Worm (Caenorhabditis elegans): Measurements from ENCODE around the gene srw-89.
"Not testable (repeated sequence)": the region's sequence is repeated elsewhere in the genome, so short reads cannot be mapped to it uniquely, and the experiment has no call there.

ce11 chrV:4066143-4066542 is 49.3 kb downstream of the srw-89 start:
- not testable (repeated sequence) for TF ChIP-seq F57C9.4 (tag; optimal IDR thresholded peaks at IDR 0.05); akir-1 (GFP tag; optimal IDR thresholded peaks at IDR 0.05); F22D6.2 (tag; optimal IDR thresholded peaks at IDR 0.05); Y95B8A.8 (GFP tag; IDR thresholded peaks at IDR 0.05); lag-1 (GFP tag; IDR thresholded peaks at IDR 0.05); ekl-4 (GFP tag; IDR thresholded peaks at IDR 0.05); F39B2.1 (GFP tag; IDR thresholded peaks at IDR 0.05); unc-130 (GFP tag; optimal IDR thresholded peaks at IDR 0.05); B0019.2 (GFP tag; conservative IDR thresholded peaks at IDR 0.05); ztf-6 (GFP tag; IDR thresholded peaks at IDR 0.05); ztf-28 (GFP tag; IDR thresholded peaks at IDR 0.05); tlf-1 (GFP tag; optimal IDR thresholded peaks at IDR 0.05)
